Fruit fly (Drosophila melanogaster) whole organism: ENCODE measurements around the gene CG32625.

Experiments used
- EcR ChIP-seq, 2 experiments: fragments of >200 bp; optimal IDR thresholded peaks; 2 replicates each; lab custom pipeline; 2017; ENCODE audit warnings: missing biosample characterization in 2 of 2, missing genetic modification characterization in 2 of 2, missing genetic modification reagents in 2 of 2
- pan ChIP-seq: fragments of >200 bp; optimal IDR thresholded peaks from 2 replicates; lab custom pipeline; 2017

DNA sequence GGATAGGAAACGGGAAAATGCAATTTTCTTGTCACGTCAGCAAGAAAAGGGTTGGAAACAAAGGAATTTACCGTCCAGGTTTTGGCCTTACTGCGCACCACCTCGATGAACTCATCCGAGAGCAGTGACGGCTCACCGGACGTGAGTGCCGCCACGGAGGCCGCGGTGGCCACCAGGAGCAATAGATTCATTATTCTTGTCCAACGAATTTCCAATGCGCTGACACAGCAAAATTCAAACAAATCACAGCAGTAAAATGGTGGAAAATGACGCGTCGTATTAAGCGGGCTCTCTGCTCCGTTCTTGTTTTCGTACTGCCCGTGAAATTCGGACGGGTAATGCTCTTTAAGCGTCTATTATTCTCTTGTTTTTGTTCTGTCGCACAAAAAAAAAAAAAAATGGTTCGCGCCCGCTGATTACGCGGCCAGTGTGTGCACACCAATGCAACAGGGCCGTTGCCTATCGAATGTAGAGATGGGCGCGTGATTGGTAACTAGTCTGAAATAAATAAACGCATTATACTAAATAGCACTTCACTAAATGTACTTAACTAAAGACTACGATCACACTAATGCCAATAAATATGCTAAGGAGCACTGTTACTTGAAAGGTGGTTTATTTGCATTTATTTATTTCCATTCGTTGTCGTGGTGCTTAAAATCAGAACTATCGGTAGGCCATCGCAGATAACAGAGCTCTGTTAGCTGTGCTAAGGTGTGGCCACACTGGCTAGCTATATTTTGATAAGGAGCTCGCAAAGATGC lies 25.3 kb upstream of the CG32625 start, which contains the start of the genes CtsB and amrt:
- TF ChIP-seq pan (lab: Kevin White, UChicago), result no peak
- TF ChIP-seq EcR (GFP tag; optimal IDR thresholded peaks at IDR 0.05; lab: Kevin White, UChicago), result no peak
